Worm (Caenorhabditis elegans): Measurements from ENCODE around the gene Y38C1AA.6.

DNA sequence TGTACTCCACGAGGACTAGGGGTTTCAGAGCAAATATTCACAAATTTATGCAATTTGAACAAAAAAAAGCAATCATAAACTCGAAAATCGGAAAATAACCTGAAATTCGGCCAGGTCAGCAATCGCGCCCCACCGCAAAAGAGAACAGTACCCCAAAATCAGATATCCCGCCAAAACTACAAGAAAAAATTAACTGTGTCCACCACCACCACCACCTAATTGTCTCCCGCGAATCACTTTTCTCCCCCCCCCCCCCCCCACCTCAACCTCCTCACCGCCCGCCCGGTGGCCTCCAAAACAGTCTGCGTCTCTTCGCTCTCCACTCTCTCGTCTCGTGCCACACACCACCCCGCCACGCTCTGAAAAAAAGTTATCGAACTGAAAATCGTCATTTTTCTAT lies 34.1 kb upstream of the Y38C1AA.6 start:
- TF ChIP-seq ces-1 (GFP tag; optimal IDR thresholded peaks at IDR 0.05): no peak
- no peak for TF ChIP-seq elt-2 (tag; optimal IDR thresholded peaks at IDR 0.05)
- TF ChIP-seq snpc-4 (tag; optimal IDR thresholded peaks at IDR 0.05): no peak
- no peak for TF ChIP-seq pax-3 (tag; optimal IDR thresholded peaks at IDR 0.05)
- no peak for TF ChIP-seq blmp-1 (tag; optimal IDR thresholded peaks at IDR 0.05)
- TF ChIP-seq pag-3 (tag; optimal IDR thresholded peaks at IDR 0.05; ENCODE audit: borderline replicate concordance, insufficient read depth): no peak
- no peak for TF ChIP-seq zag-1 (tag; optimal IDR thresholded peaks at IDR 0.05)
- TF ChIP-seq fos-1 (tag; optimal IDR thresholded peaks at IDR 0.05): no peak
- TF ChIP-seq nhr-237 (tag; optimal IDR thresholded peaks at IDR 0.05): no peak
- TF ChIP-seq nhr-11 (tag; optimal IDR thresholded peaks at IDR 0.05): no peak
- no peak for TF ChIP-seq ztf-4 (tag; optimal IDR thresholded peaks at IDR 0.05)
- TF ChIP-seq tbx-2 (tag; optimal IDR thresholded peaks at IDR 0.05): no peak

All from whole organism, L1 larva.